Worm (Caenorhabditis elegans): Measurements from ENCODE around the gene F02C9.2.

DNA sequence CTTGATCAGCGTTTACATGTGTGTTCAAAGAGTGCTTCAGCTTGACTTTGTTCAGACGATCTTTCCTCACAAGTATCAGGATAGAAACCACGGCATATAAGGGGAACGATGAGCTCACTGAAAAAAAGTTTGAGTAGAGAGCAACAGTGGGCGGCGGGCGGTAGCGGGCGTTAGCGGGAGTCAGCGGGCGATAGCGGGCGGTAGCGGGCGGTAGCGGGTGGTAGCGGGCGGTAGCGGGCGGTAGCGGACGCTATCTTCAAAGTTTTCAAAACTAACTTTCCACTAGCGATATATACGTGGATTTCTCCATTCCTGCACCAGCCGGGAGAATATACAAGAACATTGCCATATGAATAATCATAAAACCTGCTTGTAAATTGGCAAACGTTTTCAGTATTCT lies 11.7 kb downstream of the F02C9.2 start:
- no peak for TF ChIP-seq egl-27 (tag; optimal IDR thresholded peaks at IDR 0.05)
- no peak for TF ChIP-seq elt-1 (tag; optimal IDR thresholded peaks at IDR 0.05)
- no peak for TF ChIP-seq lin-13 (GFP tag; optimal IDR thresholded peaks at IDR 0.05)
- no peak for TF ChIP-seq ztf-11 (tag; optimal IDR thresholded peaks at IDR 0.05)
- TF ChIP-seq unc-62 (GFP tag; optimal IDR thresholded peaks at IDR 0.05) = no peak
- TF ChIP-seq nhr-237 (tag; optimal IDR thresholded peaks at IDR 0.05) = no peak
- TF ChIP-seq lin-11 (tag; optimal IDR thresholded peaks at IDR 0.05) = no peak
- TF ChIP-seq nhr-12 (tag; optimal IDR thresholded peaks at IDR 0.05) = no peak
- TF ChIP-seq lsy-2 (tag; optimal IDR thresholded peaks at IDR 0.05) = no peak
- TF ChIP-seq nhr-77 (tag; optimal IDR thresholded peaks at IDR 0.05) = no peak
- TF ChIP-seq R02D3.7 (tag; optimal IDR thresholded peaks at IDR 0.05) = no peak

All from whole organism, L2 larva.